Worm (Caenorhabditis elegans) whole organism, early embryonic: ENCODE results near the gene K02E11.4.

Experiments
- B0310.2 ChIP-seq: sonication (generic microtip); optimal IDR thresholded peaks from 2 replicates; lab custom pipeline; 2016; ENCODE audit warnings: mild to moderate bottlenecking, missing genetic modification characterization, missing compliant biosample characterization
- flt-1 ChIP-seq: fragments of 200-800 bp; sonication (Bioruptor generic); IDR thresholded peaks from 2 replicates; pipeline ENCODE4 v1.3.6; 2022; ENCODE audit warnings: missing genetic modification characterization, missing compliant biosample characterization
- tra-4 ChIP-seq: sonication (generic microtip); optimal IDR thresholded peaks from 2 replicates; lab custom pipeline; 2017; ENCODE audit warnings: missing genetic modification characterization, missing compliant biosample characterization

DNA sequence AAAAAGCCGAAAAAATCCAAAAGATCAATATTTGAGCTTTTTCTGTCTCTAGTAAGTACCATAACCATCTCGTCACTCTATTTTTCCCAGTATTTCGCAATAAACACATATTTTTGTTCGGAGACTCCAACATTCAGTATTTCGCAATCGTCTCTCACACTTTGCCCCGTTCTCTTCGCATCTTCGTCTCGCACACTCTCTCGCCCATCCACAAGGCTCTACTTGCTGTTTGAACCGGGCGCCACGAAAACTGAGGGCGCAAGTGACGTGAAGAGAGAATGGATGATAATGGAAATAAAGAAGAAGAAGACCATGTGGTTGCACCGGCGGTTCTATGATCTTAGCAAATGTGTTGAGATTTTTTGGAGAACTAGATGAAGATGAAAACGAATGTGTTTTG, 47.8 kb downstream of the K02E11.4 start:
- TF ChIP-seq B0310.2 = no peak
- no peak for TF ChIP-seq tra-4
- no peak for TF ChIP-seq flt-1
